Worm (Caenorhabditis elegans) whole organism, midembryonic: ENCODE results near the gene vap-1.

Experiments used
- T22C8.4 ChIP-seq: fragments of 200-800 bp; sonication (Bioruptor generic); IDR thresholded peaks from 2 replicates; pipeline ENCODE4 v1.3.6; 2022; ENCODE audit warnings: missing genetic modification characterization, missing compliant biosample characterization
- cog-1 ChIP-seq: sonication (generic microtip); optimal IDR thresholded peaks from 2 replicates; lab custom pipeline; 2016; ENCODE audit warnings: missing genetic modification characterization, missing compliant biosample characterization
- flt-1 ChIP-seq: fragments of 200-800 bp; sonication (Bioruptor generic); IDR thresholded peaks from 2 replicates; pipeline ENCODE4 v1.3.6; 2022; ENCODE audit warnings: missing genetic modification characterization, missing compliant biosample characterization
- klf-2 ChIP-seq: fragments of 200-800 bp; sonication (Bioruptor generic); conservative IDR thresholded peaks from 2 replicates; pipeline ENCODE4 v1.3.6; 2022; ENCODE audit warnings: missing genetic modification reagents, missing genetic modification characterization, missing compliant biosample characterization
- med-1 ChIP-seq: sonication (generic microtip); optimal IDR thresholded peaks from 2 replicates; lab custom pipeline; 2017; ENCODE audit warnings: missing genetic modification characterization, mild to moderate bottlenecking, missing compliant biosample characterization, antibody characterized with exemption, missing genetic modification reagents; ENCODE audit not compliant: insufficient read depth
- ref-1 ChIP-seq: fragments of 200-800 bp; sonication (Bioruptor generic); conservative IDR thresholded peaks from 2 replicates; pipeline ENCODE4 v1.3.6; 2022; ENCODE audit warnings: missing genetic modification reagents, missing genetic modification characterization, missing compliant biosample characterization
- tab-1 ChIP-seq: fragments of 200-800 bp; sonication (Bioruptor generic); IDR thresholded peaks from 2 replicates; pipeline ENCODE4 v1.3.6; 2022; ENCODE audit warnings: missing genetic modification characterization, missing compliant biosample characterization
- ztf-23 ChIP-seq: fragments of 200-800 bp; sonication (Bioruptor generic); IDR thresholded peaks from 2 replicates; pipeline ENCODE4 v1.3.6; 2022; ENCODE audit warnings: missing genetic modification reagents, missing genetic modification characterization, missing compliant biosample characterization
- ztf-29 ChIP-seq: fragments of 200-800 bp; sonication (Bioruptor generic); IDR thresholded peaks from 2 replicates; pipeline ENCODE4 v1.3.6; 2022; ENCODE audit warnings: missing genetic modification reagents, missing genetic modification characterization, missing compliant biosample characterization

vap-1 gene

DNA sequence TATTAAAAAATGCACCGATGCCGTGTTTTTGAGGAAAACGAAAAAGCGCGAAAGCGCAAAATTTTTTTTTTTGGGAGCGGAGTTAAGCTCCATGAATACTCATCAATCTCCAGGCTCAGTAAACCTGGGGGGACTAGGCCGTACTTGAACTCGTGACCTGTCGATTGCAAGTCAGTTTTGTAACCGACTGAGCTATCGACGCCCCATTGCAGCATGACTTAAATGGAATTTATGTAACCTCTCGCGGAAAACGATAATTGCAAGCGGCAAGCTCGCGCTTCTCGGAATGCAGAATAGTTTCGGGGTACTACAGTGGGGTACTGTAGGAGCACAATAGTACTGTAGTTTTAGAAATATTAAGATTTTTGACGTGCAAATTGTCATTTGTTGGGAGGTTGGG is 4.1 kb upstream of the vap-1 start:
- TF ChIP-seq klf-2 (no peak), ztf-29 (GFP tag; lab: Robert Waterston, UW) (no peak), T22C8.4 (no peak), tab-1 (no peak), cog-1 (tag; lab: Kevin White, UChicago) (no peak), ztf-23 (no peak), ref-1 (GFP tag; lab: Robert Waterston, UW) (no peak), med-1 (GFP tag; lab: Kevin White, UChicago) (no peak), flt-1 (GFP tag; lab: Robert Waterston, UW) (no peak)

DNA sequence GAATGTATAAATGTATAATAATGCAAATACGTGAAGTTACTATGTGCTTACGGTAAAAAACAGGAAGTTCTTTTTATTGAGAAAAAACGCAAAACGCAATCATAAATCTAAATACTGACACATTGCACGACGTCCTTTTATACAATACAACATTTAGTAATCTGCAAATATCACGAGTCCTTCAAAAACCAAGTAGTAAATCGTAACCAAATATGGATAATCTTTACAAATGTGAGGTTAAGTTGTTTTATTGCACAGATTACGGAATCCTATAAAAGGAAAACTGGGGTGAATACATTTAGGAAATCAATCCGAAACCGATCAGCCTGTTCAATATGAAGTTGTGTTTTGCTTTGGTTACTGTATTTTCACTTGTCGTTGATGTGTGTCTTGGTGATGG is 1.9 kb upstream of the vap-1 start, which contains the start of gene F11C7.7:
Gene F11C7.7, plus strand, starts transcription at position 301 of the 400 bp plus-strand sequence.
- no peak for TF ChIP-seq cog-1 (tag; lab: Kevin White, UChicago)
- no peak for TF ChIP-seq tab-1
- TF ChIP-seq ref-1 (GFP tag; lab: Robert Waterston, UW): no peak
- no peak for TF ChIP-seq med-1 (GFP tag; lab: Kevin White, UChicago)
- no peak for TF ChIP-seq flt-1 (GFP tag; lab: Robert Waterston, UW)
- TF ChIP-seq ztf-29 (GFP tag; lab: Robert Waterston, UW): no peak
- TF ChIP-seq T22C8.4: no peak
- no peak for TF ChIP-seq klf-2
- no peak for TF ChIP-seq ztf-23

DNA sequence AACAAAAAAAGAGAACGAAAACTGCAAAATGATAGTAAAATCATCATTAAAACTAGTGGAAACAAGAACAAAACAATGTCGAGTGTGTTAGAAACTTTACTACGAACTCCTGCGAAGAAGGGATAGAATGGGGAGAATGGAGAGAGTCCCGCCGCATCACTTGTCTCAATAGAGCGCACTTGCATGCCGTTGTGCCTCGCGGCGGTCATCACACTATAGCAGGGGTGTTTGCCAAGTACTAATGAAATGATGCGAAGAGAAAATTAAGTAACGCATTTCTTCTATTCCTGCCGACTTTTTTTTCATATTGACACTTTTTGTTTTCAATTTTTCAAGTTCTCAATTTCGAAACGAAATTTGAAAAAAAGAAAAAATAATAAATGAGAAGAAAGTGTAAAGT is 4.2 kb downstream of the vap-1 start:
- TF ChIP-seq flt-1 (GFP tag; lab: Robert Waterston, UW): no peak
- TF ChIP-seq cog-1 (tag; lab: Kevin White, UChicago): peak; percentile 39
- TF ChIP-seq klf-2: no peak

DNA sequence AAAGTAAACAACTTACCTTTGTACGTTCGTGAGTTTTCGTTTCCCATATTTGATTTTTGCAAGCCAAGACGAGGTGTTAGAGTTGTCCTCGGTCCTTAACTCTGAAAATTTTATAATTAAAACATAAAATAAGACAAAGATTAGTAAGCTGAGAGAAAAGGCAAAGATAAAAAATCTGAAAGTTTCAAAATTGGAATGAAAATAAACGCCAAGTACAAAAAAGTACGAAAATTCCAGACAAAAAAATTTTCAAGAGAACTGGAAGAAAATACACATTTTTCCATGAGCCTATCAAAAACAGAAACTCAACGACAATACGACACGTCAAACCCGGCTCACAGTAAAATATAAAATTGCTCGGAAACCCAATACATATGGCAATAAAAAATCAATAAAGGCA is 4.8 kb downstream of the vap-1 start, which contains the start of gene F10D7.5:
Gene F10D7.5, minus strand, starts transcription at position 101 of the 400 bp plus-strand sequence.
- no peak for TF ChIP-seq ztf-29 (GFP tag; lab: Robert Waterston, UW)
- no peak for TF ChIP-seq cog-1 (tag; lab: Kevin White, UChicago)
- TF ChIP-seq klf-2: no peak

DNA sequence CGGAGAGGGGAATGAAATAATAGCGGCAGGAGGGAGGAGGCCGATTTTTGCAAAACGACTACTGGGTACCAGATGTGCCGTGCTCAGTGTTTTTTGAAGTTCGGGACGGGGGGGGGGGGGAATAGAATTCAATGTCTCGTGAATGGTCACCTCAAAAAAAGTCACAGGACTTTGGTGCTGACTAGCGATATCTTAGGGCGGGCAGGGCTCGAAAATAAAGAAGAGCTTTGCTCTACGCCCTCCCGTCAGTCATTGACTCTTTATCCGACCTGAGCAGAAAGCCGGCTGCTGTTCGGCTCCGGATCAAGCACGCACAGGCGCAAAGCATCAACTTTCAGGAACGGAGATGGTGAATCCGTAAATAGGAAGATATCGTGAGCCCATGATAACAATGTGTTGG is 5.8 kb downstream of the vap-1 start:
- TF ChIP-seq cog-1 (tag; lab: Kevin White, UChicago): no peak
- TF ChIP-seq ztf-29 (GFP tag; lab: Robert Waterston, UW): no peak
- TF ChIP-seq ztf-23: no peak
- no peak for TF ChIP-seq flt-1 (GFP tag; lab: Robert Waterston, UW)
- TF ChIP-seq klf-2: no peak
- no peak for TF ChIP-seq T22C8.4
- TF ChIP-seq med-1 (GFP tag; lab: Kevin White, UChicago): no peak
- TF ChIP-seq ref-1 (GFP tag; lab: Robert Waterston, UW): no peak
- TF ChIP-seq tab-1: no peak

DNA sequence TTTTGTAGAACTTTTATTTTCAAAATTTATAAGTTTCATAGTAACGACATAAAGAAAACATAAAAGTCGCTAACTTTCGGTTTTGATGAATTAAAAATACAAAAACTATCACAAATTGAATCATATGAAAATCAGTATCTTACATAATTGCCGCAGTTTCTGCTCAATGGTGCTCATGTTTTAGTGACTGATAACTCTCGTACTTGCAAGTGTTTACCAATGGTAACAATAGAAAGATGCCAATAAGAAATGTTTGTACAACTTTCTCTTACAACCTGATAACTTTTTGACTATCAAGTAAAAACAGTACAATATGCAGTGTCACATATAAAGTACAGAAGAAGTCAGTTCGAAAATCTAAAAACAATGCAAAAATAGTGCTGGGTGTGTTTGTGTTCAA is 10.2 kb downstream of the vap-1 start:
- TF ChIP-seq klf-2: no peak
- no peak for TF ChIP-seq med-1 (GFP tag; lab: Kevin White, UChicago)
- TF ChIP-seq ztf-23: no peak
- TF ChIP-seq T22C8.4: no peak
- no peak for TF ChIP-seq flt-1 (GFP tag; lab: Robert Waterston, UW)
- no peak for TF ChIP-seq cog-1 (tag; lab: Kevin White, UChicago)

DNA sequence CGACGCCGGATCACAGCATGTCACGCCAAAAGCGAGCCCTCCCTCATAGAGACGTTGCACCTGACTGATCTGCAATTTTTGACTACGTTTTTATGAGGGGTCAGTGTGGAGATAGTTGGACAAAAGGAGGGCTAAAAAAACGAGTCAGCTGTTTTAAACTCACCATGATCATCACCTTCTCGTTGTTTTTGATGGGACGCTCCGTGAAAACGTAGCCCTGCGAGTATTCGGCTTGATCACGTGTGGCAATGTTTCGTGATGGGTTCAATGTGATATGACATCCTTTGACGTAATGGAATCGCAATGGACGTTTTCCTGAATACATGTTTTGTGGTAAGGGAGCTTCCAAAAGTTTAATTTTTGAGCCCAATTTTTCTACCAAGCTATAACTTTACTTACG is 11.3 kb downstream of the vap-1 start:
- TF ChIP-seq cog-1 (tag; lab: Kevin White, UChicago) (no peak), ztf-23 (no peak), ref-1 (GFP tag; lab: Robert Waterston, UW) (no peak), klf-2 (no peak), flt-1 (GFP tag; lab: Robert Waterston, UW) (no peak), med-1 (GFP tag; lab: Kevin White, UChicago) (no peak), T22C8.4 (no peak), ztf-29 (GFP tag; lab: Robert Waterston, UW) (no peak), tab-1 (no peak)

DNA sequence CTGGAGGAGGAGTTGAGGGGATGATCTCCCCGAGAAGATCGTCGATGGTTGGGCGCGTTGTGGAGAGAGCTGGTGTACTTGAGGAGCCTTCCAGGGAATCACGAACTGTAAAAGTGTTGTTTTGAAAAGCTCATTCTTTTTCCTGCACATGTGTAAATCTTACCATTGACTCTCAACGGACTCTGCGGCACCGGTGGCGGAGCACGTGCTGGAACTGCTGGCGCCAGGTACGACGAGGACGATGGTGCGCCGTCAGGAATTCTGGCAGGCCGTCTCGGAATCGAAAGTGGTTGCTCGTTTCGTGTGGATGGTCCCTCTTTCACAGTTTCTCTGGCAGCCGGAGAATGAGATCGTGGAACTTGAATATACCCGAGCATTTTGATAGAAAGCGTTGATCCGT is 12.0 kb downstream of the vap-1 start:
- TF ChIP-seq flt-1 (GFP tag; lab: Robert Waterston, UW): no peak
- no peak for TF ChIP-seq ztf-23
- TF ChIP-seq T22C8.4: no peak
- no peak for TF ChIP-seq cog-1 (tag; lab: Kevin White, UChicago)
- TF ChIP-seq tab-1: no peak
- no peak for TF ChIP-seq klf-2
- no peak for TF ChIP-seq med-1 (GFP tag; lab: Kevin White, UChicago)
- no peak for TF ChIP-seq ref-1 (GFP tag; lab: Robert Waterston, UW)
- no peak for TF ChIP-seq ztf-29 (GFP tag; lab: Robert Waterston, UW)

DNA sequence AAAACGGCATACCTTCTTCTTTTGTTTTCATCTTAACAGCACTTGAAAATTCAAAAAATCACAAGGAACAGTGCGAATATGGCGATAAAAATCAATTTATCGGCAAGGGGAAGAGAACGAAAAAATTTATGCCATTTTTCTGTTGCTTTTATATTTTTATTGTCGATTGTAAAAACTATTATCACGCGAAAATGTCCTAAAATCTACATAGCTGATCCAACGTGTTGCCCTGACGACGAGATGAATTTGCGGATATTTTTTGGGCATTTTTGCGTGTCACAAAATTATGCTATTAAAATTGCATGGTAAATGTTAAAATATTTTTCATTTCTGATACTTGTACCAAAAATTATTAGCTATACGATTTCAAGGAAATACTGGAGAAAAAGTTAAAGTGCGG is 14.4 kb downstream of the vap-1 start, which contains the start of gene F10D7.4:
Gene F10D7.4, minus strand, starts transcription at position 101 of the 400 bp plus-strand sequence.
- TF ChIP-seq T22C8.4 (no peak), ref-1 (GFP tag; lab: Robert Waterston, UW) (no peak), flt-1 (GFP tag; lab: Robert Waterston, UW) (no peak), med-1 (GFP tag; lab: Kevin White, UChicago) (no peak), cog-1 (tag; lab: Kevin White, UChicago) (no peak), klf-2 (no peak), ztf-23 (no peak), ztf-29 (GFP tag; lab: Robert Waterston, UW) (no peak), tab-1 (no peak)

DNA sequence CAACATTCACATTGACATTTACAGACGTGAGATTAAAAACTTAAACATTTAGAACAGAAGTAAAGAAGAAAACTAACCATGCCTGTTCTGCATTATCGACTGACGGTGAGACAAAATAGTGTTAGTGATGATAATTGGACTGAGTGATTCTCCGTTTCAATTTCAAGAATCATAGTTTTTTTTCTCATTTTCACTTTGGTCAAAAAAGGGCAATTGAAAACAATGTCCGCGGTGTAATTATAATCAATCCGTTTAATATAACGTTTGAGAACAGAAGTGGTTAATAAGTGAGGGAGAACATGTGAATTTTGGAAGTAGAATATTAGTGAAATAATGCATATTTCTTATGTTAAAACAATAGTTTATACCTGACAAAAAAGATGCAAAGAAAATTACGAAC is 16.7 kb downstream of the vap-1 start, which contains the start of gene F10D7.10:
Gene F10D7.10, minus strand, starts transcription at position 101 of the 400 bp plus-strand sequence.
- no peak for TF ChIP-seq cog-1 (tag; lab: Kevin White, UChicago)
- TF ChIP-seq klf-2: no peak
- TF ChIP-seq T22C8.4: no peak
- no peak for TF ChIP-seq ztf-29 (GFP tag; lab: Robert Waterston, UW)
- TF ChIP-seq ztf-23: no peak
- no peak for TF ChIP-seq ref-1 (GFP tag; lab: Robert Waterston, UW)
- no peak for TF ChIP-seq med-1 (GFP tag; lab: Kevin White, UChicago)
- TF ChIP-seq tab-1: no peak
- no peak for TF ChIP-seq flt-1 (GFP tag; lab: Robert Waterston, UW)
